Worm (Caenorhabditis elegans): ENCODE measurements around the gene str-94.

- TF ChIP-seq nhr-11 (tag; optimal IDR thresholded peaks at IDR 0.05) (no peak), unc-62 (GFP tag; optimal IDR thresholded peaks at IDR 0.05) (no peak), ama-1 (optimal IDR thresholded peaks at IDR 0.05) (no peak), ceh-82 (tag; optimal IDR thresholded peaks at IDR 0.05) (no peak), elt-1 (tag; optimal IDR thresholded peaks at IDR 0.05) (no peak), elt-2 (tag; optimal IDR thresholded peaks at IDR 0.05) (no peak), lin-15B (tag; optimal IDR thresholded peaks at IDR 0.05) (no peak), nfya-1 (tag; optimal IDR thresholded peaks at IDR 0.05; ENCODE audit: insufficient read depth) (peak; percentile 43), R02D3.7 (tag; optimal IDR thresholded peaks at IDR 0.05) (no peak), skn-1 (tag; optimal IDR thresholded peaks at IDR 0.05) (no peak), jun-1 (tag; optimal IDR thresholded peaks at IDR 0.05) (no peak), snpc-4 (tag; optimal IDR thresholded peaks at IDR 0.05) (no peak), daf-12 (tag; optimal IDR thresholded peaks at IDR 0.05) (no peak)
Measured at ce11 chrV:9247416-9247815, 1.7 kb downstream of the str-94 start.

All from whole organism, L3 larva.